Worm (Caenorhabditis elegans) whole organism, late embryonic: ENCODE data around the gene M02B1.3.

Experiments used
- C38D4.7 ChIP-seq: fragments of 200-800 bp; sonication (Bioruptor generic); optimal IDR thresholded peaks from 2 replicates; lab custom pipeline; 2018; ENCODE audit warnings: mild to moderate bottlenecking, missing genetic modification characterization, moderate library complexity, missing compliant biosample characterization
- K09A11.1 ChIP-seq: sonication (generic microtip); optimal IDR thresholded peaks from 2 replicates; lab custom pipeline; 2017; ENCODE audit warnings: antibody characterized with exemption, mild to moderate bottlenecking, missing genetic modification characterization, missing compliant biosample characterization; ENCODE audit not compliant: insufficient read depth
- Y22D7AL.16 ChIP-seq: sonication (generic microtip); optimal IDR thresholded peaks from 2 replicates; lab custom pipeline; 2016; ENCODE audit warnings: missing genetic modification characterization, missing compliant biosample characterization
- ahr-1 ChIP-seq: sonication (generic microtip); optimal IDR thresholded peaks from 2 replicates; lab custom pipeline; 2016; ENCODE audit warnings: missing genetic modification characterization, missing compliant biosample characterization
- ceh-14 ChIP-seq: sonication (generic microtip); optimal IDR thresholded peaks from 2 replicates; lab custom pipeline; 2016; ENCODE audit warnings: missing genotype, missing genetic modification characterization, missing compliant biosample characterization
- ceh-18 ChIP-seq: sonication (generic microtip); optimal IDR thresholded peaks from 2 replicates; lab custom pipeline; 2016; ENCODE audit warnings: missing genetic modification characterization, missing compliant biosample characterization
- ceh-19 ChIP-seq: fragments of 200-800 bp; sonication (Bioruptor generic); optimal IDR thresholded peaks from 2 replicates; lab custom pipeline; 2018; ENCODE audit warnings: mild to moderate bottlenecking, missing genetic modification characterization, missing compliant biosample characterization
- ceh-2 ChIP-seq: sonication (generic microtip); optimal IDR thresholded peaks from 2 replicates; lab custom pipeline; 2016; ENCODE audit warnings: missing genotype, missing genetic modification characterization, missing compliant biosample characterization
- ceh-22 ChIP-seq: sonication (generic microtip); optimal IDR thresholded peaks from 2 replicates; lab custom pipeline; 2017; ENCODE audit warnings: missing biosample characterization, missing genetic modification characterization
- ceh-24 ChIP-seq: sonication (generic microtip); optimal IDR thresholded peaks from 2 replicates; lab custom pipeline; 2016; ENCODE audit warnings: mild to moderate bottlenecking, missing genetic modification characterization, missing compliant biosample characterization
- ceh-31 ChIP-seq: sonication (generic microtip); optimal IDR thresholded peaks from 2 replicates; lab custom pipeline; 2016; ENCODE audit warnings: missing genetic modification characterization, missing compliant biosample characterization
- ceh-48 ChIP-seq: sonication (generic microtip); optimal IDR thresholded peaks from 2 replicates; lab custom pipeline; 2016; ENCODE audit warnings: missing genetic modification characterization, inconsistent platforms, missing compliant biosample characterization
- ceh-6 ChIP-seq: fragments of 200-800 bp; sonication (Bioruptor generic); optimal IDR thresholded peaks from 2 replicates; lab custom pipeline; 2018; ENCODE audit warnings: mild to moderate bottlenecking, missing genetic modification characterization, missing compliant biosample characterization
- dve-1 ChIP-seq: sonication (generic microtip); optimal IDR thresholded peaks from 2 replicates; lab custom pipeline; 2017; ENCODE audit warnings: antibody characterized with exemption, mild to moderate bottlenecking, missing genetic modification characterization, missing compliant biosample characterization
- elt-2 ChIP-seq: sonication (generic microtip); optimal IDR thresholded peaks from 2 replicates; lab custom pipeline; 2016; ENCODE audit warnings: missing genetic modification reagents, missing genetic modification characterization, missing compliant biosample characterization
- eyg-1 ChIP-seq: sonication (generic microtip); optimal IDR thresholded peaks from 2 replicates; lab custom pipeline; 2016; ENCODE audit warnings: missing genotype, missing genetic modification characterization, missing compliant biosample characterization
- fkh-10 ChIP-seq: fragments of 150-350 bp; optimal IDR thresholded peaks from 2 replicates; lab custom pipeline; 2014; ENCODE audit warnings: missing biosample characterization, missing genetic modification reagents, missing genetic modification characterization
- fkh-6 ChIP-seq: sonication (generic microtip); optimal IDR thresholded peaks from 2 replicates; lab custom pipeline; 2016; ENCODE audit warnings: missing genetic modification characterization, missing compliant biosample characterization
- hlh-13 ChIP-seq: fragments of 200-800 bp; sonication (Bioruptor generic); optimal IDR thresholded peaks from 2 replicates; lab custom pipeline; 2018; ENCODE audit warnings: mild to moderate bottlenecking, missing genetic modification characterization, missing compliant biosample characterization
- hlh-15 ChIP-seq: sonication (generic microtip); optimal IDR thresholded peaks from 2 replicates; lab custom pipeline; 2016; ENCODE audit warnings: missing genetic modification characterization, missing compliant biosample characterization
- hlh-30 ChIP-seq: sonication (generic microtip); optimal IDR thresholded peaks from 2 replicates; lab custom pipeline; 2017; ENCODE audit warnings: antibody characterized with exemption, missing genetic modification characterization, missing compliant biosample characterization; ENCODE audit not compliant: insufficient read depth
- lin-11 ChIP-seq: fragments of 200-800 bp; sonication (Bioruptor generic); optimal IDR thresholded peaks from 2 replicates; lab custom pipeline; 2018; ENCODE audit warnings: mild to moderate bottlenecking, missing genetic modification characterization, missing compliant biosample characterization
- madf-2 ChIP-seq: sonication (generic microtip); optimal IDR thresholded peaks from 2 replicates; lab custom pipeline; 2017; ENCODE audit warnings: missing genetic modification characterization, missing compliant biosample characterization
- mec-3 ChIP-seq: sonication (generic microtip); optimal IDR thresholded peaks from 2 replicates; lab custom pipeline; 2016; ENCODE audit warnings: borderline replicate concordance, missing genetic modification characterization, missing compliant biosample characterization
- nhr-11 ChIP-seq: fragments of 150-350 bp; optimal IDR thresholded peaks from 2 replicates; lab custom pipeline; 2014; ENCODE audit warnings: missing biosample characterization, missing genetic modification characterization
- odd-2 ChIP-seq: sonication (generic microtip); optimal IDR thresholded peaks from 2 replicates; lab custom pipeline; 2017; ENCODE audit warnings: antibody characterized with exemption, mild to moderate bottlenecking, missing genetic modification characterization, missing compliant biosample characterization
- pat-9 ChIP-seq: fragments of 200-800 bp; sonication (Bioruptor generic); optimal IDR thresholded peaks from 2 replicates; lab custom pipeline; 2018; ENCODE audit warnings: mild to moderate bottlenecking, missing genetic modification characterization, moderate library complexity, missing compliant biosample characterization
- pha-2 ChIP-seq: sonication (generic microtip); optimal IDR thresholded peaks from 2 replicates; lab custom pipeline; 2017; ENCODE audit warnings: mild to moderate bottlenecking, missing genetic modification characterization, missing compliant biosample characterization
- pha-4 ChIP-seq: fragments of 150-350 bp; optimal IDR thresholded peaks from 2 replicates; lab custom pipeline; 2018; ENCODE audit warnings: missing biosample characterization, missing genetic modification reagents, missing genetic modification characterization
- pros-1 ChIP-seq: fragments of 150-350 bp; optimal IDR thresholded peaks from 2 replicates; lab custom pipeline; 2014; ENCODE audit warnings: missing biosample characterization, missing genetic modification reagents, missing genetic modification characterization
- rnt-1 ChIP-seq: sonication (generic microtip); optimal IDR thresholded peaks from 2 replicates; lab custom pipeline; 2016; ENCODE audit warnings: missing genetic modification characterization, missing compliant biosample characterization
- sdc-2 ChIP-seq: sonication (generic microtip); optimal IDR thresholded peaks from 2 replicates; lab custom pipeline; 2016; ENCODE audit warnings: missing genotype, missing genetic modification characterization, missing compliant biosample characterization
- tbx-7 ChIP-seq: sonication (generic microtip); optimal IDR thresholded peaks from 2 replicates; lab custom pipeline; 2016; ENCODE audit warnings: missing genotype, missing genetic modification characterization, missing compliant biosample characterization
- ttx-3 ChIP-seq: sonication (generic microtip); optimal IDR thresholded peaks from 2 replicates; lab custom pipeline; 2016; ENCODE audit warnings: missing genetic modification reagents, missing genetic modification characterization, missing compliant biosample characterization
- unc-42 ChIP-seq: sonication (generic microtip); optimal IDR thresholded peaks from 2 replicates; lab custom pipeline; 2016; ENCODE audit warnings: missing genotype, missing genetic modification characterization, missing compliant biosample characterization
- unc-86 ChIP-seq: sonication (generic microtip); optimal IDR thresholded peaks from 2 replicates; lab custom pipeline; 2016; ENCODE audit warnings: missing genetic modification characterization, missing compliant biosample characterization
- zip-5 ChIP-seq: sonication (generic microtip); optimal IDR thresholded peaks from 2 replicates; lab custom pipeline; 2016; ENCODE audit warnings: missing genetic modification characterization, missing compliant biosample characterization

M02B1.3 gene

DNA sequence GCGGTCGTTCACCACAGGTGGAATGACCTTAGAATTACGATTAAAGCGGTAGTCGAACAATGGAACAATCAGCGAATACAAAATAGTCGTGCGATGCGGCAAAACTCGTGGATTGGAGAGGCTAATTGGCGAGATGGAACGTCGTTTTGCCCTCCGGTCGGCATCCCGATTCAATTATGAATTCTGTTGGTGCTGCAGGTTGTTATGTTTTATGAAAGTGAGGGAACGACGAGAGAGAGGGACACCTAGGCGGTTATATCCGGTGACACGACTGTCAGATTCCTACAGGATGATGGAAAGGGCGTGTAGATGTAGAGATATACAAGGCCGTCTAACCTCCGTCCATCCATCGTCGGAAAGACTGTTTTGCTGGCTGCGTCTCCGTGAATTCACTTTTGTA is 19.7 kb upstream of the M02B1.3 start:
- peak; percentile 64 for TF ChIP-seq ceh-31 (tag; lab: Kevin White, UChicago)
- TF ChIP-seq unc-42: peak; percentile 17
- TF ChIP-seq lin-11 (tag; lab: Kevin White, UChicago): no peak
- TF ChIP-seq rnt-1 (tag; lab: Kevin White, UChicago): peak; percentile 9
- no peak for TF ChIP-seq hlh-13 (GFP tag; lab: Kevin White, UChicago)
- TF ChIP-seq pha-2 (tag; lab: Kevin White, UChicago): no peak
- no peak for TF ChIP-seq odd-2

DNA sequence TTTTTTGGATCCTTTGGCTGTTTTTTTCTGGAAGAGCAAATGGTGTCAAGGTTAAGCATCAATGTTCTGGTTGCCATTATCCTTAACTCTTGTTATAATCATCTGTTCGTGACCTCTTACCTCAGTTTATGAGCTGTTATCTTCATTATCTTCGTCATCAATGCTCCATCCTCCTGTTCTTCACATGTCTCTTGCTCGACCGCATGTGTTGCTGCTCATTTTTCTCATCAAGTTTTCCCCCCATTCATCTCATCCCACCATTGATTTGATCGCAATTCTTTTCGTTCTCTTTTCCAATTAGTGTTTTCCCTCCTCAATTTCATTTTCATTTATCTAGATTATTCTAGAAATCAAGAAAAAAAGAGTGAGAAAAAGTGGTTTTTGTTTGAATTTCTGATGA is 18.8 kb upstream of the M02B1.3 start:
- TF ChIP-seq elt-2 (tag; lab: Kevin White, UChicago) (no peak), ceh-48 (no peak), fkh-10 (no peak), odd-2 (no peak), pat-9 (tag; lab: Kevin White, UChicago) (no peak), hlh-30 (tag; lab: Kevin White, UChicago) (no peak), dve-1 (tag; lab: Kevin White, UChicago) (no peak), mec-3 (tag; lab: Kevin White, UChicago) (no peak), eyg-1 (tag; lab: Kevin White, UChicago) (no peak), zip-5 (tag; lab: Kevin White, UChicago) (no peak), fkh-6 (tag; lab: Kevin White, UChicago) (no peak), ceh-18 (no peak), ceh-24 (no peak)

DNA sequence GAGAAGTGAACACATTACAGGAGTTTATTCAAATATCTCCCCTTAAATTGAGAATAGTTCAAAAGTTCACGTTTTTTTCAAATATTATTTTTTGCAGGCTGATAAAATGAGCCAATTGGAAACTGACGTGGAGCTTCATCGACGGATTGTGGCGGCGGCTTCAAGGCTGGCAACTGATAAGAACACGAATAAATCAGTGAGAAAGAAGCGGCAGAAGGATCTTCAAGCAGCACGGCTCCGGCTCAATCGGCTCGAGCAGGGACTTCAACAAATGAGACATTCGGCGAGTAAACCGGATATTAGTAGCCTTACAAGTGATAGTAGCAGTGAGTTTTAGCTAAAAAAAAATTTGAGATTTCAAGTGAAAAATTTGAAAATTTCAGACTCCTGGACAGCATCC is 11.0 kb upstream of the M02B1.3 start, which contains the start of gene M02B1.4:
Gene M02B1.4, minus strand, starts transcription at position 9 of the 400 bp plus-strand sequence.
- TF ChIP-seq dve-1 (tag; lab: Kevin White, UChicago) (no peak), C38D4.7 (no peak), K09A11.1 (tag; lab: Kevin White, UChicago) (no peak), pros-1 (tag; lab: Kevin White, UChicago) (no peak), zip-5 (tag; lab: Kevin White, UChicago) (no peak), ceh-6 (GFP tag; lab: Kevin White, UChicago) (no peak), ceh-22 (tag; lab: Kevin White, UChicago) (no peak), ahr-1 (tag; lab: Kevin White, UChicago) (no peak), hlh-15 (tag; lab: Kevin White, UChicago) (no peak), pat-9 (tag; lab: Kevin White, UChicago) (no peak), sdc-2 (tag; lab: Kevin White, UChicago) (no peak), unc-86 (tag; lab: Kevin White, UChicago) (no peak), tbx-7 (tag; lab: Kevin White, UChicago) (no peak), madf-2 (tag; lab: Kevin White, UChicago) (no peak)

DNA sequence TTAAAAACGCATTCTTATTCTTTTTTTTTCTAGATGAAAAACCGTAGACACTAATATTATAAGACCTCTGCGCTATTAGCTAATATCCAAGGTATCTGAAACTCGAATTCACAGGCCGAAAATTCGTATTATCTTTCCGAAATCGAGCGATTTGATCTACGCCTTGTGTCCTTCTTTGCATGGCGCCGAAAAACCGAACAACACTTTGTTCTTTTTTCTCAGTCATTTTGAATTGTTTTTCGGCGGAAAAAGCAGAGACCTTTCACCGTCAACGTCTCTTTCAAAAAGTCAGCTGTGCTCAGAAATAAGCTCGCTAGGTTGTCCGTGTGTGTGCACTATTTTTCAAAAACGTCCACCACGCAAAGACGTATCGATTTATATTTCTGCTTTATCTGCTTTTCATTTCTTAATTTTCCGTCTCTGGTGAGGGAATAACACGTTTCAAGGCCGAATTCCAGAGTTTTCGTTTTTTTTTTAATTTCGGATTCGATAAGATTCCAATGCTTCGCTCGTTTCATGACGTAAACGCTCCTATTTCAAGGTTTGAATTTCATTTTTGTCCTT is 5.4 kb upstream of the M02B1.3 start:
- TF ChIP-seq ceh-2 (no peak), ceh-18 (no peak), ceh-48 (peak; percentile 49), tbx-7 (tag; lab: Kevin White, UChicago) (no peak), pha-4 (tag; lab: Kevin White, UChicago) (no peak)

DNA sequence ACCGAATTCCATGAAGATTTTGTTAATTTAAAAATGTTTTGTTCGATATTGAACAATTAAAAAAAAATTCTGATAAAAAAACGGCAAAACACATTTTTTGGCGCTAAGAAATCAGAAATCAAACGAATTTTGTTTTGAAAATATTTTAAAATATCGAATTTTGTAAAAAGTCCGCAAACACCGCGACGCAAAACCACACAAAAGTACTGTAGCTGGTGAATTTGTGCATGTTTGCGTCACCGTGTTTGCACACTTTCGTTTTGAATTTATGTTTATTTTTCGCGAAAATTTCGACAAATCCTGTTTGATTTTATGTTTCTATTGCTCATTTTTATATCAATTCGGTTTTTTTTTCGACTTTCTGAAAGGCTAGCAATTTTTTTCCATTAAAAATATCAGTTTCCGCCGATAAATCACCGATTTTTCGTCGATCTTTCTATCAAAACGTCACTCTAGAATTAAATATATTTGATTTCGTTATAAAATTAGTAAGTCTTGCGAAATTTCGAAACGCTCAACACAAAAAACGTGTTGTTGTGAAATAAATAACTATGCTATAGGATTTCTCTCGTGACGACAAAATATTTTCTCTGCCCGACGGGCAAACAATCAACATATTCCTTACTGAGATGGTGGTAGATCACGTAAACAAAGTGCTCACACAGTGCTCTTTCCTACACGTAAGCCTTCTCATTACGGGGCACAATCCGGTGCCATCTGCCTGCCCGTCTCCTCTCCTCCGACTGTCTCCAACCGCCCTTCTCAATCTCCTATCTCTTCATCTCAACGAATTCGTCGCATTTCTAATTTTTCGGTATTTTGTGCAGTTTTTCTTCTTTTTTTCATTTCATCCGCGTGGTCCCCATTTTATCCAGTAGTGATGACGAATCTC is 4.5 kb upstream of the M02B1.3 start:
- TF ChIP-seq nhr-11: no peak
- TF ChIP-seq ttx-3: no peak
- no peak for TF ChIP-seq ceh-19
- TF ChIP-seq ceh-14 (tag; lab: Kevin White, UChicago): no peak
- TF ChIP-seq unc-42: no peak
- no peak for TF ChIP-seq Y22D7AL.16 (tag; lab: Kevin White, UChicago)
- TF ChIP-seq, all 69 proteins: peak for 0
